Worm (Caenorhabditis elegans): ENCODE data around the gene soap-1.

soap-1 gene

ce11 chrV:7187295-7187694 is 27.4 kb downstream of the soap-1 start:
- TF ChIP-seq pax-3 (tag; optimal IDR thresholded peaks at IDR 0.05) (no peak), irx-1 (tag; optimal IDR thresholded peaks at IDR 0.05) (no peak), nhr-47 (tag; optimal IDR thresholded peaks at IDR 0.05) (no peak)

DNA sequence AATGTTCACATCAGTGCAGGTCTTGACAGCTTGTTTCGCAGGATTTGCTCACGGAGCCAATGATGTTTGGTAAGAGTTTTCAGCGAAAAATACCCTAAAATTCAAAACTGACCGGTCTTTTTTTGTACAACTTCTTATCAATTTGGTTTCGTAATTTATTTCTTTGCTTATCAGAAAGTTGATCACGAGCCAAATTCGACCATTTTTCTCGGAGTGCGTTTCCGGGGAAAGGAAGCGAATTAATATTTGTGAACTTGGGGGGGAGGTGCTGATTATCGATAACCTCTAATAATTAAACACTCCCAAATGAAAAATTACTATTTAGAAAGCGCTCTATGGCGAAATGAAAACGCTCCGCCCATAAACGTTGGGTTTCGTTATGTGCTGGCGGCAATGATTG is 28.1 kb downstream of the soap-1 start:
- peak; percentile 88 for TF ChIP-seq elt-2 (tag; optimal IDR thresholded peaks at IDR 0.05)
- TF ChIP-seq mep-1 (tag; optimal IDR thresholded peaks at IDR 0.05), result no peak
- no peak for TF ChIP-seq vab-15 (tag; optimal IDR thresholded peaks at IDR 0.05)
- TF ChIP-seq jun-1 (tag; optimal IDR thresholded peaks at IDR 0.05), result peak; percentile 43
- TF ChIP-seq efl-3 (GFP tag; optimal IDR thresholded peaks at IDR 0.05), result no peak

DNA sequence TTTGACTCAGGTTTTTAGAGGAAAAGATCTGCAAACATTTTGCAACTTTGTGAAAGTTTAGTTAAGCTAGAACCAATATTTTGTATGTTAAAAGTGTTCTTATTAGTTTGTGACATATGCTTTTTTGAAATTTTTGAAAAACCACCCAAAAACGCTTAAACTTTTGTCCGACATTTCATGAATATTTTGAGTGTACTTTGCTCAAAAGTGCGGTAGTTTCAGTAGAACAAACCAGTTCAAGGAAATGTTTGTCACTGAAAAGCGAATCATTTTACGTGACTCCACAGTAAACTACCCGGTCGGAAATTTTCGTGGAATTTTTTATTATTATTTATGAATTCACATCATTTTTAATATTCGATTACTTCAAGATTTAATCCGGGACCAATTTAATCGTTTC is 30.2 kb downstream of the soap-1 start, which contains the start of gene pitr-5:
pitr-5 (plus strand) TSS at position 301 of the 400 bp plus-strand sequence.
- no peak for TF ChIP-seq unc-130 (tag; optimal IDR thresholded peaks at IDR 0.05)
- no peak for TF ChIP-seq ama-1 (optimal IDR thresholded peaks at IDR 0.05)
- no peak for TF ChIP-seq zag-1 (tag; optimal IDR thresholded peaks at IDR 0.05)
- no peak for TF ChIP-seq rnt-1 (tag; optimal IDR thresholded peaks at IDR 0.05)
- no peak for TF ChIP-seq C16A3.4 (tag; optimal IDR thresholded peaks at IDR 0.05)
- no peak for TF ChIP-seq unc-86 (tag; optimal IDR thresholded peaks at IDR 0.05)
- TF ChIP-seq aly-2 (tag; optimal IDR thresholded peaks at IDR 0.05), result no peak
- TF ChIP-seq lir-3 (tag; optimal IDR thresholded peaks at IDR 0.05; ENCODE audit: poor library complexity), result no peak
- TF ChIP-seq ztf-11 (tag; optimal IDR thresholded peaks at IDR 0.05), result no peak
- no peak for TF ChIP-seq nhr-84 (tag; optimal IDR thresholded peaks at IDR 0.05)

- TF ChIP-seq fkh-4 (tag; optimal IDR thresholded peaks at IDR 0.05; ENCODE audit: borderline replicate concordance) (no peak), dpl-1 (GFP tag; optimal IDR thresholded peaks at IDR 0.05) (peak in 2 of 3 experiments; percentile 28 to 55), F16B12.6 (tag; optimal IDR thresholded peaks at IDR 0.05) (peak; percentile 80), snu-23 (GFP tag; optimal IDR thresholded peaks at IDR 0.05) (peak; percentile 2), lsy-2 (tag; optimal IDR thresholded peaks at IDR 0.05) (peak; percentile 14 to 63), efl-1 (optimal IDR thresholded peaks at IDR 0.05) (peak; percentile 32 to 37), efl-1 (GFP tag; optimal IDR thresholded peaks at IDR 0.05 in 1 of 2) (peak; percentile 7 to 50), fkh-8 (tag; optimal IDR thresholded peaks at IDR 0.05) (no peak), nhr-85 (tag) (no peak), lin-35 (GFP tag; optimal IDR thresholded peaks at IDR 0.05) (peak in 1 of 2 experiments; percentile 36), jun-1 (tag; optimal IDR thresholded peaks at IDR 0.05) (no peak), tbx-2 (tag; optimal IDR thresholded peaks at IDR 0.05) (peak; percentile 5), zag-1 (tag; optimal IDR thresholded peaks at IDR 0.05) (no peak), nhr-71 (tag; optimal IDR thresholded peaks at IDR 0.05) (no peak)
These were observed 35.9 kb downstream of the soap-1 start, which contains the start of gene cpsf-2 for ce11 chrV:7178843-7179242. TSS of gene cpsf-2 (plus strand) at chrV:7179172.

- TF ChIP-seq hlh-17 (GFP tag; optimal IDR thresholded peaks at IDR 0.05; ENCODE audit: borderline replicate concordance) (no peak), lin-35 (GFP tag; optimal IDR thresholded peaks at IDR 0.05) (no peak), sup-37 (GFP tag; optimal IDR thresholded peaks at IDR 0.05) (no peak), nhr-28 (tag; optimal IDR thresholded peaks at IDR 0.05) (no peak), unc-30 (tag; optimal IDR thresholded peaks at IDR 0.05) (no peak), sox-4 (tag; optimal IDR thresholded peaks at IDR 0.05) (no peak), ceh-88 (GFP tag; IDR thresholded peaks at IDR 0.05) (no peak), Y116A8C.19 (tag; optimal IDR thresholded peaks at IDR 0.05; ENCODE audit: borderline replicate concordance) (no peak)
These were observed 39.5 kb downstream of the soap-1 start, which contains the start of gene lgc-39 for ce11 chrV:7175201-7175600. TSS of gene lgc-39 (plus strand) at chrV:7175501.
